Fruit fly (Drosophila melanogaster): ENCODE measurements around the gene Aven.
A peak's percentile ranks its signal among the peaks of the same experiment; 100 is the strongest.

Aven gene

DNA sequence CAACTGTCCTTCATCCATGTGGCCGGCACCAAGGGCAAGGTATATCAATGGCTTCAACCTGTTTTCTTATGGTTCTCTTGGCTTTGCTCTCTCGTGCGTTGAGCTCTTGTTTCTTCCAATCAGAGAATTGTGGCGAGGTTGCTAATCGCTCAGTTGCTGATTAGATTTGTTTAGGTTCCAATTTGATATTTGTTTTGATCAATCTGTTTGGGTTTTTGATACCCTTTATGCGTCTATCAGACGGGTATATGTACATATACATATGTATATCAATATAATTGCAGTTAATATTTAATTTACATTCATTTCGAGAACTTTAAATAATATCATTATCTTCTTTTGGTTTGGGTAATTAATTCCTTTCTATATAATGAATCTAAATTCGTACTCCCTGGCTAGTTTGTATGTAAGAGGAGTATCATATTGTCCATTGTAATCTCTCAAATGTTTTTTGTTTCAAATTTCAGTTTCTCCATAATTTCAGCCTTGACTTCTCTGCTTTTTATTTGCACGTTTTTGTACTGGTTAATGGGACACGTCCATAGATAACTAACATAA, 16.1 kb downstream of the Aven start (continued):
- no peak for TF ChIP-seq jigr1 (GFP tag; IDR thresholded peaks at IDR 0.05)
- TF ChIP-seq MTF-1 (GFP tag; optimal IDR thresholded peaks at IDR 0.05; ENCODE audit: borderline replicate concordance): no peak
- no peak for TF ChIP-seq CG10267 (tag; optimal IDR thresholded peaks at IDR 0.05)
- no peak for TF ChIP-seq ro (GFP tag; IDR thresholded peaks at IDR 0.05)
- no peak for TF ChIP-seq CG2129 (GFP tag; IDR thresholded peaks at IDR 0.05; ENCODE audit: partially characterized antibody)
- TF ChIP-seq corto (GFP tag; optimal IDR thresholded peaks at IDR 0.05): no peak
- no peak for TF ChIP-seq phol (tag; optimal IDR thresholded peaks at IDR 0.05)
- no peak for TF ChIP-seq CG43689 (GFP tag; IDR thresholded peaks at IDR 0.05)
- no peak for TF ChIP-seq CG7987 (GFP tag; optimal IDR thresholded peaks at IDR 0.05)
- peak; percentile 44 for TF ChIP-seq PHDP (tag; optimal IDR thresholded peaks at IDR 0.05)
- TF ChIP-seq exex (tag; optimal IDR thresholded peaks at IDR 0.05): peak; percentile 30
- TF ChIP-seq CG4404 (GFP tag; IDR thresholded peaks at IDR 0.05): no peak
- TF ChIP-seq CG8388 (GFP tag; optimal IDR thresholded peaks at IDR 0.05): no peak
- TF ChIP-seq Lim3 (GFP tag; IDR thresholded peaks at IDR 0.05): no peak
- no peak for TF ChIP-seq croc (GFP tag; conservative IDR thresholded peaks at IDR 0.05)
- no peak for TF ChIP-seq tin (GFP tag; optimal IDR thresholded peaks at IDR 0.05)
- no peak for TF ChIP-seq Drgx (GFP tag; IDR thresholded peaks at IDR 0.05)
- TF ChIP-seq CG4730 (GFP tag; IDR thresholded peaks at IDR 0.05): no peak
- no peak for TF ChIP-seq ci (GFP tag; IDR thresholded peaks at IDR 0.05)
- peak; percentile 13 for TF ChIP-seq CG34376 (GFP tag; optimal IDR thresholded peaks at IDR 0.05)
- TF ChIP-seq vvl (GFP tag; IDR thresholded peaks at IDR 0.05): no peak
- TF ChIP-seq Lpt (GFP tag; optimal IDR thresholded peaks at IDR 0.05): no peak
- no peak for TF ChIP-seq CG12071 (GFP tag; optimal IDR thresholded peaks at IDR 0.05)
- TF ChIP-seq Dip3 (GFP tag; optimal IDR thresholded peaks at IDR 0.05): no peak
- no peak for TF ChIP-seq Gug (GFP tag; IDR thresholded peaks at IDR 0.05)
- no peak for TF ChIP-seq abd-A (tag; optimal IDR thresholded peaks at IDR 0.05)
- no peak for TF ChIP-seq Sox100B (GFP tag; optimal IDR thresholded peaks at IDR 0.05)
- no peak for TF ChIP-seq dimm (GFP tag; IDR thresholded peaks at IDR 0.05)
- no peak for TF ChIP-seq bbx (GFP tag; IDR thresholded peaks at IDR 0.05; ENCODE audit: partially characterized antibody)
- no peak for TF ChIP-seq kah (GFP tag; optimal IDR thresholded peaks at IDR 0.05)
- TF ChIP-seq Vsx1 (GFP tag; optimal IDR thresholded peaks at IDR 0.05): no peak
- peak; percentile 8 for TF ChIP-seq Hmr (GFP tag; optimal IDR thresholded peaks at IDR 0.05)
- TF ChIP-seq CG10543 (GFP tag; optimal IDR thresholded peaks at IDR 0.05): no peak
- TF ChIP-seq CG6689 (GFP tag; IDR thresholded peaks at IDR 0.05): no peak
- TF ChIP-seq Hand (GFP tag; optimal IDR thresholded peaks at IDR 0.05): no peak
- TF ChIP-seq CG9609 (GFP tag; optimal IDR thresholded peaks at IDR 0.05): no peak
- no peak for TF ChIP-seq CG3065 (GFP tag; optimal IDR thresholded peaks at IDR 0.05)
- TF ChIP-seq CG11085 (GFP tag; IDR thresholded peaks at IDR 0.05): peak; percentile 38; the same call in 1 of the 2 replicates
- no peak for TF ChIP-seq Fer2 (tag; optimal IDR thresholded peaks at IDR 0.05)
- no peak for TF ChIP-seq gsb-n (tag; optimal IDR thresholded peaks at IDR 0.05)
- no peak for TF ChIP-seq amos (GFP tag; IDR thresholded peaks at IDR 0.05; ENCODE audit: partially characterized antibody)
- no peak for TF ChIP-seq Fer1 (GFP tag; optimal IDR thresholded peaks at IDR 0.05)
- no peak for TF ChIP-seq luna (GFP tag; optimal IDR thresholded peaks at IDR 0.05)
- no peak for TF ChIP-seq CG9932 (GFP tag; IDR thresholded peaks at IDR 0.05)
- no peak for TF ChIP-seq CG2120 (GFP tag; optimal IDR thresholded peaks at IDR 0.05)
- TF ChIP-seq Neu2 (GFP tag; optimal IDR thresholded peaks at IDR 0.05; ENCODE audit: borderline replicate concordance): no peak
- TF ChIP-seq vnd (GFP tag; IDR thresholded peaks at IDR 0.05; ENCODE audit: partially characterized antibody): no peak
- no peak for TF ChIP-seq NC2β (GFP tag; optimal IDR thresholded peaks at IDR 0.05)
- peak; percentile 1 for TF ChIP-seq Fer3 (tag; optimal IDR thresholded peaks at IDR 0.05)
- TF ChIP-seq CG6683 (GFP tag; optimal IDR thresholded peaks at IDR 0.05): no peak
- no peak for TF ChIP-seq CG33213 (GFP tag; optimal IDR thresholded peaks at IDR 0.05)
